Worm (Caenorhabditis elegans) whole organism, early embryonic: ENCODE results near the gene mvb-12.
A peak's percentile ranks its signal among the peaks of the same experiment; 100 is the strongest.

Experiments used
- B0310.2 ChIP-seq: sonication (generic microtip); optimal IDR thresholded peaks from 2 replicates; lab custom pipeline; 2016; ENCODE audit warnings: mild to moderate bottlenecking, missing genetic modification characterization, missing compliant biosample characterization
- F13C5.2 ChIP-seq: sonication (generic microtip); optimal IDR thresholded peaks from 2 replicates; lab custom pipeline; 2017; ENCODE audit warnings: mild to moderate bottlenecking, missing genetic modification characterization, inconsistent platforms, missing compliant biosample characterization
- aly-1 ChIP-seq: sonication (generic microtip); optimal IDR thresholded peaks from 2 replicates; lab custom pipeline; 2016; ENCODE audit warnings: missing genetic modification characterization, missing compliant biosample characterization
- ama-1 ChIP-seq: fragments of 150-350 bp; optimal IDR thresholded peaks from 2 replicates; lab custom pipeline; 2014
- ceh-13 ChIP-seq: fragments of 200-800 bp; sonication (Bioruptor generic); optimal IDR thresholded peaks from 2 replicates; lab custom pipeline; 2018; ENCODE audit warnings: mild to moderate bottlenecking, missing genetic modification characterization, missing compliant biosample characterization
- ceh-36 ChIP-seq: sonication (generic microtip); optimal IDR thresholded peaks from 2 replicates; lab custom pipeline; 2016; ENCODE audit warnings: missing genetic modification characterization, inconsistent platforms, missing compliant biosample characterization
- ets-7 ChIP-seq: sonication (generic microtip); optimal IDR thresholded peaks from 2 replicates; lab custom pipeline; 2016; ENCODE audit warnings: missing genotype, missing genetic modification characterization, missing compliant biosample characterization
- flt-1 ChIP-seq: fragments of 200-800 bp; sonication (Bioruptor generic); IDR thresholded peaks from 2 replicates; pipeline ENCODE4 v1.3.6; 2022; ENCODE audit warnings: missing genetic modification characterization, missing compliant biosample characterization
- hmbx-1 ChIP-seq: sonication (generic microtip); optimal IDR thresholded peaks from 2 replicates; lab custom pipeline; 2016; ENCODE audit warnings: mild to moderate bottlenecking, missing genetic modification characterization, missing compliant biosample characterization
- hmg-4 ChIP-seq: fragments of 200-800 bp; sonication (Bioruptor generic); optimal IDR thresholded peaks from 2 replicates; lab custom pipeline; 2018; ENCODE audit warnings: mild to moderate bottlenecking, missing genetic modification characterization, missing compliant biosample characterization
- hnd-1 ChIP-seq: sonication (generic microtip); optimal IDR thresholded peaks from 2 replicates; lab custom pipeline; 2016; ENCODE audit warnings: missing genetic modification characterization, missing compliant biosample characterization
- pes-1 ChIP-seq: fragments of 200-800 bp; sonication (Bioruptor generic); IDR thresholded peaks from 2 replicates; pipeline ENCODE4 v1.3.6; 2022; ENCODE audit warnings: missing genetic modification reagents, missing genetic modification characterization, missing compliant biosample characterization
- scrt-1 ChIP-seq: fragments of 200-800 bp; sonication (Bioruptor generic); IDR thresholded peaks from 2 replicates; pipeline ENCODE4 v1.3.6; 2022; ENCODE audit warnings: missing genetic modification characterization, missing compliant biosample characterization
- sea-1 ChIP-seq: fragments of 200-800 bp; sonication (Bioruptor generic); conservative IDR thresholded peaks from 2 replicates; pipeline ENCODE4 v1.3.6; 2022; ENCODE audit warnings: missing genetic modification characterization, missing compliant biosample characterization
- tbx-11 ChIP-seq: fragments of 200-800 bp; sonication (Bioruptor generic); IDR thresholded peaks from 2 replicates; pipeline ENCODE4 v1.3.6; 2022; ENCODE audit warnings: missing genetic modification characterization, missing compliant biosample characterization
- tbx-37 ChIP-seq: fragments of 200-800 bp; sonication (Bioruptor generic); conservative IDR thresholded peaks from 2 replicates; pipeline ENCODE4 v1.3.6; 2022; ENCODE audit warnings: missing genetic modification reagents, missing genetic modification characterization, missing compliant biosample characterization
- tra-4 ChIP-seq: sonication (generic microtip); optimal IDR thresholded peaks from 2 replicates; lab custom pipeline; 2017; ENCODE audit warnings: missing genetic modification characterization, missing compliant biosample characterization

The mvb-12 gene

ce11 chrIV:7844333-7844973 lies 14.1 kb downstream of the mvb-12 start:
- no peak for TF ChIP-seq tbx-37 (GFP tag; lab: Robert Waterston, UW)
- TF ChIP-seq F13C5.2 (tag; lab: Kevin White, UChicago) = no peak
- no peak for TF ChIP-seq tra-4 (tag; lab: Kevin White, UChicago)
- TF ChIP-seq hmbx-1 = no peak

ce11 chrIV:7845585-7845984 lies 15.3 kb downstream of the mvb-12 start:
- TF ChIP-seq flt-1 (GFP tag; lab: Robert Waterston, UW) (no peak), B0310.2 (tag; lab: Kevin White, UChicago) (no peak), tra-4 (tag; lab: Kevin White, UChicago) (no peak), ets-7 (tag; lab: Kevin White, UChicago) (peak; percentile 17), hmg-4 (GFP tag; lab: Kevin White, UChicago) (peak; percentile 91), sea-1 (0 out of 2 replicates have a peak, but pooled peaks have one; percentile 48), aly-1 (tag; lab: Kevin White, UChicago) (peak; percentile 76), tbx-11 (GFP tag; lab: Robert Waterston, UW) (0 out of 2 replicates have a peak, but pooled peaks have one; percentile 15), pes-1 (GFP tag; lab: Robert Waterston, UW) (no peak), ama-1 (lab: Kevin White, UChicago) (no peak), scrt-1 (GFP tag; lab: Robert Waterston, UW) (no peak), hmbx-1 (no peak), ceh-36 (tag; lab: Kevin White, UChicago) (peak; percentile 36), ceh-13 (GFP tag; lab: Kevin White, UChicago) (no peak), hnd-1 (tag; lab: Kevin White, UChicago) (no peak), tbx-37 (GFP tag; lab: Robert Waterston, UW) (0 out of 2 replicates have a peak, but pooled peaks have one; percentile 14), F13C5.2 (tag; lab: Kevin White, UChicago) (peak; percentile 78)

ce11 chrIV:7846386-7846785 lies 16.1 kb downstream of the mvb-12 start, which contains the start of gene C06A6.2:
Gene C06A6.2 (plus strand): TSS chrIV:7846622.
- TF ChIP-seq hnd-1 (tag; lab: Kevin White, UChicago) (no peak), tbx-37 (GFP tag; lab: Robert Waterston, UW) (no peak), hmbx-1 (no peak), B0310.2 (tag; lab: Kevin White, UChicago) (no peak), ama-1 (lab: Kevin White, UChicago) (no peak), aly-1 (tag; lab: Kevin White, UChicago) (no peak), flt-1 (GFP tag; lab: Robert Waterston, UW) (no peak), F13C5.2 (tag; lab: Kevin White, UChicago) (no peak), tbx-11 (GFP tag; lab: Robert Waterston, UW) (no peak)

- TF ChIP-seq ets-7 (tag; lab: Kevin White, UChicago) (no peak), B0310.2 (tag; lab: Kevin White, UChicago) (peak; percentile 16), F13C5.2 (tag; lab: Kevin White, UChicago) (no peak), hnd-1 (tag; lab: Kevin White, UChicago) (no peak)
Observed at ce11 chrIV:7849235-7849634, 18.9 kb downstream of the mvb-12 start.

ce11 chrIV:7850329-7850728 lies 20.0 kb downstream of the mvb-12 start:
- TF ChIP-seq B0310.2 (tag; lab: Kevin White, UChicago) = no peak
- no peak for TF ChIP-seq hnd-1 (tag; lab: Kevin White, UChicago)
- TF ChIP-seq hmg-4 (GFP tag; lab: Kevin White, UChicago) = no peak

- no peak for TF ChIP-seq ceh-36 (tag; lab: Kevin White, UChicago)
- TF ChIP-seq pes-1 (GFP tag; lab: Robert Waterston, UW) = no peak
- no peak for TF ChIP-seq tbx-37 (GFP tag; lab: Robert Waterston, UW)
- TF ChIP-seq aly-1 (tag; lab: Kevin White, UChicago) = no peak
- no peak for TF ChIP-seq flt-1 (GFP tag; lab: Robert Waterston, UW)
- TF ChIP-seq ceh-13 (GFP tag; lab: Kevin White, UChicago) = no peak
- TF ChIP-seq hmbx-1 = no peak
- no peak for TF ChIP-seq tbx-11 (GFP tag; lab: Robert Waterston, UW)
- no peak for TF ChIP-seq F13C5.2 (tag; lab: Kevin White, UChicago)
- TF ChIP-seq ama-1 (lab: Kevin White, UChicago) = no peak
- no peak for TF ChIP-seq B0310.2 (tag; lab: Kevin White, UChicago)
- TF ChIP-seq sea-1 = no peak
Observed at ce11 chrIV:7851291-7851690, 21.0 kb downstream of the mvb-12 start.

ce11 chrIV:7868607-7869006 lies 38.3 kb downstream of the mvb-12 start, which contains the start of gene flp-10:
Gene flp-10 (plus strand): TSS chrIV:7868907.
- no peak for TF ChIP-seq hnd-1 (tag; lab: Kevin White, UChicago)
- TF ChIP-seq hmbx-1 = no peak
- TF ChIP-seq pes-1 (GFP tag; lab: Robert Waterston, UW) = no peak
- TF ChIP-seq ets-7 (tag; lab: Kevin White, UChicago) = no peak
- no peak for TF ChIP-seq ceh-13 (GFP tag; lab: Kevin White, UChicago)
- no peak for TF ChIP-seq tbx-37 (GFP tag; lab: Robert Waterston, UW)
- no peak for TF ChIP-seq scrt-1 (GFP tag; lab: Robert Waterston, UW)
- no peak for TF ChIP-seq sea-1
- no peak for TF ChIP-seq hmg-4 (GFP tag; lab: Kevin White, UChicago)
- TF ChIP-seq B0310.2 (tag; lab: Kevin White, UChicago) = no peak
- TF ChIP-seq tbx-11 (GFP tag; lab: Robert Waterston, UW) = no peak
- TF ChIP-seq flt-1 (GFP tag; lab: Robert Waterston, UW) = no peak
- TF ChIP-seq ceh-36 (tag; lab: Kevin White, UChicago) = no peak
- no peak for TF ChIP-seq ama-1 (lab: Kevin White, UChicago)
- no peak for TF ChIP-seq aly-1 (tag; lab: Kevin White, UChicago)
- TF ChIP-seq F13C5.2 (tag; lab: Kevin White, UChicago) = no peak
